Worm (Caenorhabditis elegans): ENCODE data around the gene C39D10.7.

ce11 chrX:7942675-7943074 lies 28.9 kb upstream of the C39D10.7 start:
- TF ChIP-seq ama-1 (optimal IDR thresholded peaks at IDR 0.05) (no peak), ceh-13 (GFP tag; optimal IDR thresholded peaks at IDR 0.05) (no peak), aly-1 (tag; optimal IDR thresholded peaks at IDR 0.05) (no peak), scrt-1 (GFP tag; IDR thresholded peaks at IDR 0.05) (no peak), pes-1 (GFP tag; IDR thresholded peaks at IDR 0.05) (no peak), tbx-11 (GFP tag; IDR thresholded peaks at IDR 0.05) (no peak), hmg-4 (GFP tag; optimal IDR thresholded peaks at IDR 0.05) (no peak), tra-4 (tag; optimal IDR thresholded peaks at IDR 0.05) (no peak), sea-1 (GFP tag; conservative IDR thresholded peaks at IDR 0.05) (no peak)
